Worm (Caenorhabditis elegans) whole organism, mixed stage, embryonic: ENCODE measurements around the gene C26B2.2.
A peak's percentile ranks its signal among the peaks of the same experiment; 100 is the strongest.

Source experiments
- bed-3 ChIP-seq: fragments of 200-800 bp; sonication (Bioruptor generic); optimal IDR thresholded peaks from 3 replicates; lab custom pipeline; 2018; ENCODE audit warnings: mild to moderate bottlenecking, missing genetic modification characterization, moderate library complexity, missing compliant biosample characterization
- blmp-1 ChIP-seq: fragments of 150-350 bp; optimal IDR thresholded peaks from 2 replicates; lab custom pipeline; 2014; ENCODE audit warnings: missing biosample characterization, missing genetic modification characterization
- ceh-39 ChIP-seq: fragments of 150-350 bp; optimal IDR thresholded peaks from 2 replicates; lab custom pipeline; 2014; ENCODE audit warnings: missing biosample characterization, missing genetic modification characterization
- ceh-43 ChIP-seq: fragments of 200-800 bp; sonication (Bioruptor generic); optimal IDR thresholded peaks from 2 replicates; lab custom pipeline; 2018; ENCODE audit warnings: mild to moderate bottlenecking, missing genetic modification characterization, moderate library complexity, missing compliant biosample characterization
- ceh-83 ChIP-seq: fragments of 200-800 bp; sonication (Bioruptor generic); optimal IDR thresholded peaks from 2 replicates; lab custom pipeline; 2018; ENCODE audit warnings: mild to moderate bottlenecking, missing genetic modification characterization, missing compliant biosample characterization
- ces-1 ChIP-seq: fragments of 150-350 bp; optimal IDR thresholded peaks from 2 replicates; lab custom pipeline; 2014; ENCODE audit warnings: missing biosample characterization, missing genetic modification reagents, missing genetic modification characterization
- cnd-1 ChIP-seq: fragments of 200-800 bp; sonication (Bioruptor generic); optimal IDR thresholded peaks from 2 replicates; lab custom pipeline; 2018; ENCODE audit warnings: mild to moderate bottlenecking, missing genetic modification characterization, missing compliant biosample characterization
- drap-1 ChIP-seq: fragments of 200-800 bp; sonication (Bioruptor generic); optimal IDR thresholded peaks from 3 replicates; lab custom pipeline; 2018; ENCODE audit warnings: mild to moderate bottlenecking, missing genetic modification characterization, missing compliant biosample characterization
- elt-1 ChIP-seq: sonication (generic microtip); optimal IDR thresholded peaks from 2 replicates; lab custom pipeline; 2017; ENCODE audit warnings: missing genetic modification characterization, mild to moderate bottlenecking, missing compliant biosample characterization, antibody characterized with exemption, moderate library complexity, borderline replicate concordance; ENCODE audit not compliant: insufficient read depth
- elt-3 ChIP-seq: fragments of 150-350 bp; optimal IDR thresholded peaks from 2 replicates; lab custom pipeline; 2014; ENCODE audit warnings: missing biosample characterization, missing genetic modification characterization
- flh-1 ChIP-seq: fragments of 200-800 bp; sonication (Bioruptor generic); optimal IDR thresholded peaks from 2 replicates; lab custom pipeline; 2018; ENCODE audit warnings: mild to moderate bottlenecking, missing genetic modification characterization, moderate library complexity, missing compliant biosample characterization
- ham-2 ChIP-seq: fragments of 200-800 bp; sonication (Bioruptor generic); optimal IDR thresholded peaks from 2 replicates; lab custom pipeline; 2018; ENCODE audit warnings: mild to moderate bottlenecking, missing genetic modification characterization, missing compliant biosample characterization
- hlh-1 ChIP-seq: fragments of 150-350 bp; optimal IDR thresholded peaks from 2 replicates; lab custom pipeline; 2014; ENCODE audit warnings: missing biosample characterization, missing genetic modification reagents, missing genetic modification characterization
- lin-32 ChIP-seq: fragments of 200-800 bp; sonication (Bioruptor generic); optimal IDR thresholded peaks from 2 replicates; lab custom pipeline; 2018; ENCODE audit warnings: mild to moderate bottlenecking, missing genetic modification characterization, missing compliant biosample characterization
- lsy-2 ChIP-seq: fragments of 150-350 bp; optimal IDR thresholded peaks from 2 replicates; lab custom pipeline; 2014; ENCODE audit warnings: missing biosample characterization, missing genetic modification characterization
- mab-5 ChIP-seq: fragments of 150-350 bp; optimal IDR thresholded peaks from 2 replicates; lab custom pipeline; 2014; ENCODE audit warnings: missing biosample characterization, missing genetic modification characterization
- mep-1 ChIP-seq: fragments of 150-350 bp; optimal IDR thresholded peaks from 2 replicates; lab custom pipeline; 2017; ENCODE audit warnings: missing biosample characterization, missing genetic modification reagents, missing genetic modification characterization, inconsistent platforms
- mls-2 ChIP-seq: sonication (generic microtip); optimal IDR thresholded peaks from 2 replicates; lab custom pipeline; 2016; ENCODE audit warnings: mild to moderate bottlenecking, missing genetic modification characterization, moderate library complexity, missing compliant biosample characterization
- nhr-12 ChIP-seq: fragments of 150-350 bp; optimal IDR thresholded peaks from 2 replicates; lab custom pipeline; 2014; ENCODE audit warnings: missing biosample characterization, missing genetic modification characterization
- nhr-2 ChIP-seq: fragments of 150-350 bp; optimal IDR thresholded peaks from 2 replicates; lab custom pipeline; 2014; ENCODE audit warnings: missing biosample characterization, missing genetic modification characterization
- nhr-237 ChIP-seq: fragments of 150-350 bp; optimal IDR thresholded peaks from 2 replicates; lab custom pipeline; 2014; ENCODE audit warnings: missing biosample characterization, missing genetic modification characterization
- nhr-28 ChIP-seq: fragments of 150-350 bp; optimal IDR thresholded peaks from 2 replicates; lab custom pipeline; 2014; ENCODE audit warnings: missing biosample characterization, missing genetic modification characterization
- pha-4 ChIP-seq: fragments of 150-350 bp; optimal IDR thresholded peaks from 2 replicates; lab custom pipeline; 2018; ENCODE audit warnings: missing biosample characterization, missing genetic modification reagents, missing genetic modification characterization
- sem-2 ChIP-seq: fragments of 200-800 bp; sonication (Bioruptor generic); optimal IDR thresholded peaks from 2 replicates; lab custom pipeline; 2018; ENCODE audit warnings: mild to moderate bottlenecking, missing genetic modification characterization, missing compliant biosample characterization
- sptf-1 ChIP-seq: sonication (generic microtip); optimal IDR thresholded peaks from 2 replicates; lab custom pipeline; 2017; ENCODE audit warnings: mild to moderate bottlenecking, missing genetic modification characterization, moderate library complexity, missing compliant biosample characterization
- tbx-8 ChIP-seq: fragments of 200-800 bp; sonication (Bioruptor generic); optimal IDR thresholded peaks from 2 replicates; lab custom pipeline; 2018; ENCODE audit warnings: mild to moderate bottlenecking, missing genetic modification characterization, moderate library complexity, missing compliant biosample characterization
- unc-120 ChIP-seq: sonication (generic microtip); optimal IDR thresholded peaks from 2 replicates; lab custom pipeline; 2017; ENCODE audit warnings: missing genetic modification characterization, missing compliant biosample characterization; ENCODE audit not compliant: poor library complexity, severe bottlenecking
- unc-39 ChIP-seq: fragments of 150-350 bp; optimal IDR thresholded peaks from 2 replicates; lab custom pipeline; 2014; ENCODE audit warnings: missing biosample characterization, missing genetic modification characterization
- unc-62 ChIP-seq: fragments of 150-350 bp; optimal IDR thresholded peaks from 2 replicates; lab custom pipeline; 2014; ENCODE audit warnings: missing biosample characterization, missing genetic modification reagents, missing genetic modification characterization
- zip-8 ChIP-seq: fragments of 150-350 bp; optimal IDR thresholded peaks from 2 replicates; lab custom pipeline; 2014; ENCODE audit warnings: missing biosample characterization, missing genetic modification characterization
- ztf-11 ChIP-seq: fragments of 150-350 bp; optimal IDR thresholded peaks from 2 replicates; lab custom pipeline; 2014; ENCODE audit warnings: missing biosample characterization, missing genetic modification characterization

C26B2.2 gene

ce11 chrIV:7985737-7986136, 36.2 kb downstream of the C26B2.2 start:
- TF ChIP-seq pha-4: no peak
- no peak for TF ChIP-seq ceh-43 (GFP tag; lab: Kevin White, UChicago)
- TF ChIP-seq sptf-1 (tag; lab: Kevin White, UChicago): no peak
- TF ChIP-seq nhr-28: no peak
- peak; percentile 28 for TF ChIP-seq elt-3 (tag; lab: Kevin White, UChicago)

- TF ChIP-seq ztf-11 (no peak), ham-2 (GFP tag; lab: Kevin White, UChicago) (no peak), lsy-2 (no peak), ces-1 (GFP tag; lab: Kevin White, UChicago) (no peak), hlh-1 (tag; lab: Kevin White, UChicago) (no peak), nhr-237 (tag; lab: Kevin White, UChicago) (no peak), unc-62 (GFP tag; lab: Kevin White, UChicago) (no peak), mls-2 (tag; lab: Kevin White, UChicago) (no peak), unc-39 (tag; lab: Kevin White, UChicago) (no peak), tbx-8 (GFP tag; lab: Kevin White, UChicago) (no peak), pha-4 (no peak)
These were observed 38.1 kb downstream of the C26B2.2 start for ce11 chrIV:7983728-7984346.

- TF ChIP-seq elt-1 (tag; lab: Kevin White, UChicago) (peak; percentile 71), nhr-2 (no peak), nhr-12 (tag; lab: Kevin White, UChicago) (no peak)
These were observed 38.9 kb downstream of the C26B2.2 start for ce11 chrIV:7983021-7983420.

DNA sequence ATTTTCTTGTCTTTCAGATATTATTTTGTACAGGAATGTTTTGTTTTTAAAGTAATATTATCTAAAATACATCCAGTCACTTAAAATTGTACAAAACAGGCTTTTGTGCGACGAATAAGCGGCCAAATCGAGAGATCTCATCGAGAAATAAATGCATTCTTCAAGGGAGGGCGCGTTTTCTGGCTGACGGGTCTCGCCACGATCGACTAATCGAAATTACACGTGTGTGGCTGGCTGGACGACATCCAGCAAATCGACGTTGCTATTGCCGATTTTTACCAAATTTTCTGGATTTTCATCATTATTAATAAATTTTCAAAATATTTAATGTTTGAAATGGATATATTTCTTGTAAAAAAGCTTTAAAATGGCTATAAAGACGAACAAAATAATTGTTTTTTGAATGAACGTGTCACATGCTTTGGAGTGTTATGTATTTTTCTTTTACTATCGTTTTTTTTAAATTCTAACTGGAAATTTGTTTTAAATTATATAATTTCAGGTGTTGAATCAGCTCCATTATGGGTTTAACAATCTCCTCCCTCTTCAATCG, 39.8 kb downstream of the C26B2.2 start, which contains the start of gene arf-5:
arf-5 (plus strand) TSS at position 503 of the 553 bp plus-strand sequence.
- peak; percentile 59 for TF ChIP-seq lsy-2
- TF ChIP-seq sptf-1 (tag; lab: Kevin White, UChicago): no peak
- TF ChIP-seq nhr-237 (tag; lab: Kevin White, UChicago): no peak
- TF ChIP-seq ztf-11: no peak
- peak; percentile 40 for TF ChIP-seq mep-1 (tag; lab: Kevin White, UChicago)
- no peak for TF ChIP-seq ceh-83 (GFP tag; lab: Kevin White, UChicago)
- TF ChIP-seq bed-3 (GFP tag; lab: Kevin White, UChicago): no peak
- TF ChIP-seq unc-120: no peak
- peak; percentile 41 for TF ChIP-seq ces-1 (GFP tag; lab: Kevin White, UChicago)
- TF ChIP-seq ceh-39 (tag; lab: Kevin White, UChicago): no peak
- no peak for TF ChIP-seq lin-32
- TF ChIP-seq unc-62 (GFP tag; lab: Kevin White, UChicago): no peak
- TF ChIP-seq elt-3 (tag; lab: Kevin White, UChicago): no peak
- no peak for TF ChIP-seq drap-1 (GFP tag; lab: Kevin White, UChicago)
- TF ChIP-seq mls-2 (tag; lab: Kevin White, UChicago): no peak
- no peak for TF ChIP-seq flh-1
- TF ChIP-seq mab-5 (tag; lab: Kevin White, UChicago): no peak
- no peak for TF ChIP-seq cnd-1 (tag; lab: Kevin White, UChicago)
- no peak for TF ChIP-seq blmp-1
- TF ChIP-seq ceh-43 (GFP tag; lab: Kevin White, UChicago): no peak

DNA sequence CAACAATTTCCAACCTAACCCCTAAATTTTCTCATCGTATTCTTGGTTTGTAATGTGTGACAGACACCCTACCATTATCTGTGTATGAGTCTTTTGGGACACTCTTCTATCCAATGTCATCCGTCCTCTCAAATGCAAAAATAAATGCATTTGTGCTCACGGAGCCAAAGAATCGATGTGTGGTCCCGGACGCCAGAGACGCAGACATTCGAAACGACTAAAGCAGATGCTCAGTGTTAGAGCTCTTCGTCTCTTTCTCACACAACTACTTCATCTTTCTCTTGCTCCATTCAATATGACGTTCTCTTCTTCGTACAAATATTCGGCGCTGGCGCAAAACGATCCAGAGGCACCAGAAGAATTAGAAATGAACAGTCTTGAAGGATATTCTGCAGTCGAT, 42.3 kb downstream of the C26B2.2 start, which contains the start of gene unc-24:
unc-24 (plus strand) TSS at position 283 of the 400 bp plus-strand sequence.
- peak; percentile 11 for TF ChIP-seq unc-120
- no peak for TF ChIP-seq mep-1 (tag; lab: Kevin White, UChicago)
- no peak for TF ChIP-seq ceh-83 (GFP tag; lab: Kevin White, UChicago)
- TF ChIP-seq unc-62 (GFP tag; lab: Kevin White, UChicago): peak; percentile 22
- no peak for TF ChIP-seq nhr-237 (tag; lab: Kevin White, UChicago)
- no peak for TF ChIP-seq ham-2 (GFP tag; lab: Kevin White, UChicago)
- no peak for TF ChIP-seq lsy-2
- TF ChIP-seq ces-1 (GFP tag; lab: Kevin White, UChicago): peak; percentile 98
- TF ChIP-seq elt-1 (tag; lab: Kevin White, UChicago): no peak
- no peak for TF ChIP-seq sem-2
- TF ChIP-seq mls-2 (tag; lab: Kevin White, UChicago): no peak
- no peak for TF ChIP-seq drap-1 (GFP tag; lab: Kevin White, UChicago)
- no peak for TF ChIP-seq lin-32
- TF ChIP-seq zip-8 (tag; lab: Kevin White, UChicago): no peak
- TF ChIP-seq, all 35 proteins: peak for 3
